Worm (Caenorhabditis elegans): Measurements from ENCODE around the gene lron-10.
A peak's percentile ranks its signal among the peaks of the same experiment; 100 is the strongest.

The lron-10 gene

DNA sequence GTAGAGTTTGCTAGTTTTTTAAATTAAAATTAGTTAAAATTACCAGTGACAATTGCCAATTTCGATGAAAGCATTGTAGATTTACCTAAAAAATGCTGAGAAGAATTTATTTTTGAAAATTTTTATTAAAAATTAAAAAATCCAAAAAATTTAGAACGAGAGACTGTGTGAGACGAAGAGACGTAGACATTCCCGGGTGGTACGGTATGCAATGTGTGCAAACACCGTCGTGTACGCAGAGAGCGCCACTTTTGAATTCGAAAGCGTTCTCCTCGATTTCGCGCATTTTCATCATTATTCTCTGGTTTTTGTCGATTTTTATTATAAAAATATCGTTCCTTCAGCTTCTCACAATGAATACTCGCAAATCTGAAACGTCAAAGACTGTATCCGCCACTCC is 21.6 kb upstream of the lron-10 start, which contains the start of the genes dhs-11 and orc-1 (continued):
- TF ChIP-seq mcd-1 (GFP tag; IDR thresholded peaks at IDR 0.05), result 0 out of 2 replicates have a peak, but pooled peaks have one; percentile 41
- TF ChIP-seq mel-28 (tag; optimal IDR thresholded peaks at IDR 0.05; ENCODE audit: borderline replicate concordance), result no peak
- no peak for TF ChIP-seq nhr-179 (tag; optimal IDR thresholded peaks at IDR 0.05)
- TF ChIP-seq Y67H2A.10 (GFP tag; conservative IDR thresholded peaks at IDR 0.05), result no peak
- 0 out of 2 replicates have a peak, but pooled peaks have one; percentile 44 for TF ChIP-seq aptf-2 (GFP tag; conservative IDR thresholded peaks at IDR 0.05)
- peak; percentile 66 for TF ChIP-seq F33H1.4 (GFP tag; IDR thresholded peaks at IDR 0.05)
- peak; percentile 58; the same call in 1 of the 2 replicates for TF ChIP-seq madf-8 (GFP tag; conservative IDR thresholded peaks at IDR 0.05)
- no peak for TF ChIP-seq K11D2.4 (GFP tag; IDR thresholded peaks at IDR 0.05)
- no peak for TF ChIP-seq Y79H2A.3 (GFP tag; conservative IDR thresholded peaks at IDR 0.05)
- TF ChIP-seq nfyb-1 (GFP tag; IDR thresholded peaks at IDR 0.05), result no peak
- TF ChIP-seq sptf-2 (GFP tag; optimal IDR thresholded peaks at IDR 0.05), result no peak
- TF ChIP-seq B0336.3 (GFP tag; IDR thresholded peaks at IDR 0.05), result no peak
- TF ChIP-seq atf-7 (tag; optimal IDR thresholded peaks at IDR 0.05), result no peak
- no peak for TF ChIP-seq lag-1 (GFP tag; IDR thresholded peaks at IDR 0.05)
- peak; percentile 84 for TF ChIP-seq madf-6 (GFP tag; IDR thresholded peaks at IDR 0.05)
- TF ChIP-seq T26A5.8 (tag; optimal IDR thresholded peaks at IDR 0.05), result no peak
- TF ChIP-seq dpl-1 (GFP tag; optimal IDR thresholded peaks at IDR 0.05), result peak; percentile 74
- TF ChIP-seq lsl-1 (GFP tag; optimal IDR thresholded peaks at IDR 0.05), result peak; percentile 90
- TF ChIP-seq rpc-1 (optimal IDR thresholded peaks at IDR 0.05), result no peak
- TF ChIP-seq rpc-1 (tag; optimal IDR thresholded peaks at IDR 0.05), result no peak
- no peak for TF ChIP-seq egl-18 (GFP tag; IDR thresholded peaks at IDR 0.05)
- no peak for TF ChIP-seq ccch-3 (GFP tag; optimal IDR thresholded peaks at IDR 0.05)
- no peak for TF ChIP-seq egl-44 (GFP tag; IDR thresholded peaks at IDR 0.05)
- peak; percentile 41 for TF ChIP-seq attf-5 (GFP tag; optimal IDR thresholded peaks at IDR 0.05)
- TF ChIP-seq nfya-2 (GFP tag; IDR thresholded peaks at IDR 0.05), result no peak
- TF ChIP-seq bed-2 (GFP tag; IDR thresholded peaks at IDR 0.05), result no peak

DNA sequence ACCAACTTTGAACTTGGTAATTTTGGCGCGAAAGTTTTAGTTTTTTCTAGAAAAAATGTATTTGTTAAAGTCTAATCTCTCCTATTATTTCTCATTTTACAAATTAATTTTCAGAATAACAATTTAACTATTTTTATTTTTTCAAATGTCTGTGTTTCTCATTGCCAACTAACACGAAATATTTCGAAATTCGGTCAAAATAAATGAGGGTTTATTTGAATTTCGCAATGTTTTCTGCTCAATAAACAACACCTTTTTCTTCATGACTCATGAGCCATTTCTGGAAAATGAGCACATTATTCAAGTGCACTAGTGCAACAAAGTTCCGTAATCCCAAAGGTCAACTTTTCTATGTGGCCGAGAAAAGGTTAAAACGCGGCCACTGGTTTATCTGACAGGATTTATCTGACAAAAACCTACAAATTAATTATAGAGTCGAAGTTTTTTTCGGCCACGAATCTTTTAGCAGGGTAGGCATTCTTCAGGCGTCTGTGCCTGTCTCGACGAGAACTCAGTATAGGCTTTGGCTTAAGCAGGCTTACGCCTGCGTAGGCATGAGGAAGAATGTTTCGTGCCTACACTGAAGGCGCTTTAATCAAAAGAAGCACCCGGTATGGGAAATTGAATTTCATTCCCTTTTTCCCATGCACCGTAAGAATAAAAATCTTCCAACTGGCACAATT is 17.3 kb upstream of the lron-10 start, which contains the start of gene Y39A1A.27:
Gene Y39A1A.27 (plus strand): TSS at position 633 of the 683 bp plus-strand sequence.
- no peak for TF ChIP-seq cebp-1 (GFP tag; IDR thresholded peaks at IDR 0.05)
- TF ChIP-seq cebp-1 (tag; optimal IDR thresholded peaks at IDR 0.05), result peak; percentile 87
- no peak for TF ChIP-seq xnd-1 (tag; optimal IDR thresholded peaks at IDR 0.05)
- TF ChIP-seq egl-44 (GFP tag; IDR thresholded peaks at IDR 0.05), result no peak
- TF ChIP-seq Y53G8AR.9 (GFP tag; conservative IDR thresholded peaks at IDR 0.05), result no peak

DNA sequence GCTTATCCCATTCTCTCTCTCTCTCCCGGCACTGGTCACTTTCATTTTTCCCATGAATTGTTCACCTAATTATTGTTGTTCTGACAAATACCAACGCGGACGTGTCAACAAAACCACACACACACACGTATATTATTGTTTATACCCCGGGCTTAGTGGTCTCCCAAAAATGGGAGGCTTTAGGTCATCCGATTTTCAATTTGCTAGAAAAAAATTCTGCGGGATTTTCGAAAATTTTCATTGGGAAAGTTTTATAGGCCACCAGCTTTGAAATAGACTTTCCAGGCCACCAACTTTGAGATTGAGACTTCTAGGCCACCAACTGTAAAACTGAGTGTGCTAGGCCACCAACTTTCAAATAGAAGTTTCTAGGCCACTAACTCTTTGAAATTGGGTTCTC is 16.8 kb upstream of the lron-10 start:
- TF ChIP-seq somi-1 (GFP tag; optimal IDR thresholded peaks at IDR 0.05) (no peak), hmg-1.2 (GFP tag; IDR thresholded peaks at IDR 0.05) (0 out of 2 replicates have a peak, but pooled peaks have one; percentile 24), sptf-2 (GFP tag; optimal IDR thresholded peaks at IDR 0.05) (no peak)

DNA sequence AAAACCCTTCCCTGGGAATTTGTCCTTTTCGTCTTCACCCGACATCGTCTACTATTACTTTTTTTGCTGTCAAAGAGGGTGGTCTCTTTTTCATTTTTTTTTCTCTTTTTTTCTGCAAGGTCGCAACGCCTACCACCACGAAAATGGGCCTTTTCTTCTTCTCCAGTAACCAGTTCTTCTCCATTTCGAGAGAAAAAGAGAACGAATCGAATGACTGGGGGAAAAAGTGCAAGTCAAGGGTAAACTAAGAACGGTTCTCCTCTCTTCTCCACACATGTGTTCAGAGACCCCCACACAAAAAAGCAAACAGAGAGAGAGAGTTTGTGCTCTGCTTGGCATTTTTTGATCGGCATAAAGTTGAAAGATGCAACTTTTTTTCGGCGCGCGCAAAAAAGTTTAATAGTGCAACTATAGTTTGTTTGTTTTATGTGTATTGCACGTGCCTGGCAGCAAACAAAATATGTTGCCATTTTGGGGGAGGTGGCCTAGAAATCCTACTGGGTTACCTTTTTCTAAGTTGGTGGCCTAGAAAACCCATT is 15.4 kb upstream of the lron-10 start:
- TF ChIP-seq tbp1 (GFP tag; optimal IDR thresholded peaks at IDR 0.05) (no peak), ceh-100 (GFP tag; IDR thresholded peaks at IDR 0.05) (no peak), tbx-9 (tag; optimal IDR thresholded peaks at IDR 0.05; ENCODE audit: borderline replicate concordance) (no peak), rpc-1 (optimal IDR thresholded peaks at IDR 0.05) (no peak), rpc-1 (tag; optimal IDR thresholded peaks at IDR 0.05) (no peak), ztf-25 (GFP tag; IDR thresholded peaks at IDR 0.05) (no peak), nhr-120 (GFP tag; IDR thresholded peaks at IDR 0.05) (no peak), dox-1 (GFP tag; IDR thresholded peaks at IDR 0.05) (no peak), F52B5.7 (tag; optimal IDR thresholded peaks at IDR 0.05) (no peak), lin-40 (tag; optimal IDR thresholded peaks at IDR 0.05) (no peak), Y95B8A.8 (GFP tag; IDR thresholded peaks at IDR 0.05) (no peak), ccch-3 (GFP tag; optimal IDR thresholded peaks at IDR 0.05) (no peak), ceh-27 (GFP tag; optimal IDR thresholded peaks at IDR 0.05) (no peak), K12H6.12 (tag; optimal IDR thresholded peaks at IDR 0.05) (no peak), aptf-3 (GFP tag; IDR thresholded peaks at IDR 0.05) (no peak), lsy-27 (tag; optimal IDR thresholded peaks at IDR 0.05; ENCODE audit: borderline replicate concordance, insufficient read depth) (no peak)

Measured in whole organism, young adult.